Fruit fly (Drosophila melanogaster) whole organism, prepupa: ENCODE results near the gene Lztr1.

Source experiments
- CG10631 ChIP-seq: fragments of 200-800 bp; sonication (Bioruptor generic); optimal IDR thresholded peaks from 2 replicates; lab custom pipeline; 2016; ENCODE audit warnings: missing biosample characterization, missing genetic modification characterization
- CG6854 ChIP-seq: fragments of 200-800 bp; sonication (Bioruptor generic); optimal IDR thresholded peaks from 2 replicates; lab custom pipeline; 2017; ENCODE audit warnings: missing biosample characterization, mild to moderate bottlenecking, missing genetic modification characterization
- salr ChIP-seq, 2 experiments: fragments of 200-800 bp; sonication (Bioruptor generic); optimal IDR thresholded peaks; 3 replicates each; lab custom pipeline; 2016 to 2018; ENCODE audit warnings: missing biosample characterization in 2 of 2, missing genetic modification characterization in 2 of 2, mild to moderate bottlenecking in 1 of 2

- TF ChIP-seq salr (GFP tag; optimal IDR thresholded peaks at IDR 0.05; lab: Kevin White, UChicago), result no peak
- no peak for TF ChIP-seq CG10631 (GFP tag; lab: Kevin White, UChicago)
- no peak for TF ChIP-seq CG6854 (GFP tag; lab: Kevin White, UChicago)
Measured at dm6 chrX:932859-933258, 5.5 kb upstream of the Lztr1 start.
